Fruit fly (Drosophila melanogaster) whole organism: ENCODE results near the gene Vha55.

Experiments
- CG8478 ChIP-seq: fragments of >200 bp; optimal IDR thresholded peaks from 2 replicates; lab custom pipeline; 2018; ENCODE audit warnings: inconsistent platforms
- pan ChIP-seq: fragments of >200 bp; optimal IDR thresholded peaks from 2 replicates; lab custom pipeline; 2017
- psq ChIP-seq: fragments of >200 bp; optimal IDR thresholded peaks from 2 replicates; lab custom pipeline; 2017
- usp ChIP-seq: fragments of >200 bp; optimal IDR thresholded peaks from 2 replicates; lab custom pipeline; 2017; ENCODE audit warnings: missing biosample characterization, missing genetic modification characterization, mixed read lengths

dm6 chr3R:12646926-12647325 is 19.3 kb upstream of the Vha55 start:
- no peak for TF ChIP-seq usp (GFP tag; lab: Kevin White, UChicago)
- no peak for TF ChIP-seq pan (lab: Kevin White, UChicago)
- no peak for TF ChIP-seq CG8478
- no peak for TF ChIP-seq psq (lab: Kevin White, UChicago)
